Fruit fly (Drosophila melanogaster): ENCODE measurements around the gene CG13398.

CG13398 gene

DNA sequence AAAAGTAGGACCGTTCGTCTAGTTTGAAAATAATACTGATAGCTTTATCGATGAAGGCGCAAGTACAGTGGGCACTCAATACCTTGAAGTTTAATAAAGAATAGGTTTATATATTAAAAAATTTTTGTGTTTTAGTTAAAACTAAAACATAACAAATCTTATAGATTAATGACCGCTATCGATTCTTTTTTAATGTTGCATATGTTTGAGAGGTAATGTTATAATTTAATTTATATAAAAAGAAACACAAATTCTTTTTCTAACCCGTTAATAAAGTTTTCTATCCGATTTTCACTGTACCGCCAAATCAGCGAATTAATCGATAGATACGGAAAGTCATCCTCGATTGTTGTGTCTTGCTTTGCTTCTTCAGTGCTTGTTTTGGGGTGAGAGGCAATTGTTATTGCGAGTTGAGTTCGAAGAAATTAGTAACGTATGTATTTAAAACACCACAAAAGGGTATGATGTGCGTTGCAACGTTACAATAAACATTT is 30.9 kb downstream of the CG13398 start, which contains the start of the genes Dad1 and CG13384 (continued):
- TF ChIP-seq Camta (GFP tag; optimal IDR thresholded peaks at IDR 0.05), result peak; percentile 56
- peak; percentile 91 for TF ChIP-seq seq (GFP tag; IDR thresholded peaks at IDR 0.05)
- TF ChIP-seq Kr (GFP tag; optimal IDR thresholded peaks at IDR 0.05), result peak; percentile 65
- peak; percentile 32; the same call in 1 of the 3 replicates for TF ChIP-seq Doc3 (GFP tag; IDR thresholded peaks at IDR 0.05; ENCODE audit: partially characterized antibody)
- TF ChIP-seq insv (GFP tag; optimal IDR thresholded peaks at IDR 0.05), result peak in 1 of 2 experiments; percentile 64
- TF ChIP-seq hth (optimal IDR thresholded peaks at IDR 0.05), result no peak
- TF ChIP-seq sr (GFP tag; IDR thresholded peaks at IDR 0.05), result no peak
- TF ChIP-seq Adf1 (GFP tag; IDR thresholded peaks at IDR 0.05), result peak; percentile 72
- TF ChIP-seq btn (GFP tag; optimal IDR thresholded peaks at IDR 0.05), result no peak
- TF ChIP-seq amos (GFP tag; IDR thresholded peaks at IDR 0.05; ENCODE audit: partially characterized antibody), result peak; percentile 45; the same call in 1 of the 2 replicates
- TF ChIP-seq CG5180 (GFP tag; optimal IDR thresholded peaks at IDR 0.05), result peak; percentile 69
- TF ChIP-seq Lim3 (GFP tag; IDR thresholded peaks at IDR 0.05), result peak; percentile 10; the same call in 1 of the 2 replicates
- peak; percentile 93 for TF ChIP-seq unpg (GFP tag; optimal IDR thresholded peaks at IDR 0.05)
- TF ChIP-seq CTCF (GFP tag; optimal IDR thresholded peaks at IDR 0.05), result no peak
- TF ChIP-seq Mrtf (GFP tag; IDR thresholded peaks at IDR 0.05), result peak; percentile 88
- peak in 1 of 2 experiments; percentile 37 for TF ChIP-seq Hr78 (GFP tag; optimal IDR thresholded peaks at IDR 0.05)
- peak; percentile 46 for TF ChIP-seq grn (GFP tag; optimal IDR thresholded peaks at IDR 0.05)
- TF ChIP-seq bowl (GFP tag; IDR thresholded peaks at IDR 0.05), result peak; percentile 48; the same call in 1 of the 2 replicates
- TF ChIP-seq Dp (GFP tag; optimal IDR thresholded peaks at IDR 0.05), result peak; percentile 30
- peak; percentile 74; the same call in 2 of the 3 replicates for TF ChIP-seq CG3726 (GFP tag; IDR thresholded peaks at IDR 0.05)
- TF ChIP-seq pzg (GFP tag; optimal IDR thresholded peaks at IDR 0.05), result peak; percentile 34
- TF ChIP-seq Opbp (GFP tag; IDR thresholded peaks at IDR 0.05; ENCODE audit: partially characterized antibody), result peak; percentile 33; the same call in 1 of the 3 replicates
- peak; percentile 78 for TF ChIP-seq trh (GFP tag; optimal IDR thresholded peaks at IDR 0.05)
- peak; percentile 57 for TF ChIP-seq CG12219 (GFP tag; optimal IDR thresholded peaks at IDR 0.05)
- peak; percentile 91 for TF ChIP-seq CG4730 (GFP tag; IDR thresholded peaks at IDR 0.05)
- TF ChIP-seq sisA (GFP tag; IDR thresholded peaks at IDR 0.05), result peak; percentile 88
- TF ChIP-seq ara (GFP tag; IDR thresholded peaks at IDR 0.05), result peak; percentile 84
- no peak for TF ChIP-seq MESR4 (GFP tag; optimal IDR thresholded peaks at IDR 0.05)
- TF ChIP-seq lilli (GFP tag; optimal IDR thresholded peaks at IDR 0.05), result peak; percentile 91
- peak; percentile 91 for TF ChIP-seq CG15601 (tag; optimal IDR thresholded peaks at IDR 0.05)
- peak; percentile 83 for TF ChIP-seq CG18764 (GFP tag; optimal IDR thresholded peaks at IDR 0.05)
- peak; percentile 92 for TF ChIP-seq CG11695 (GFP tag; IDR thresholded peaks at IDR 0.05)
- TF ChIP-seq YL-1 (GFP tag; optimal IDR thresholded peaks at IDR 0.05), result peak; percentile 54

DNA sequence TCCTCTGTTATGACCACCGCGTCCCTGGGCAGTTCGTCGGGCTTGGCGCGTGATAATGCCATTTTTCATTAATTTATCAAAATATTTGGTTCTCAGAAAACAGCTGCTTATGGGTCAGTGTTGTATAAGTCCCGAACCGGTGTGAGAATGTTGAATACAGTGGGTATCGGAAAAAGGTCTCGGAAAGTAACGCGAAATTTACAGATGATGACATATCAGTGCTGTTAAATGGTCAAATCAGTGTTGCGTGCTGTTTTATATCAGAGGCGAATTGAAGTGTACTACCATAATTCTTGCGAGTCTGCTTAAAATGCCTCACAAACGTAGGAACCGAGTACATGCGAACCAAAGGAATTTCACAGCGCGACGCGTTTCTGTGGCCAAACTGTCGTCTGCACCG is 32.4 kb downstream of the CG13398 start, which contains the start of the genes CG13392 and Rcd4:
CG13392 (minus strand) TSS at position 162 of the 400 bp plus-strand sequence.
Rcd4 (plus strand) TSS at position 216 of the 400 bp plus-strand sequence.
- TF ChIP-seq sisA (GFP tag; IDR thresholded peaks at IDR 0.05) (0 out of 2 replicates have a peak, but pooled peaks have one; percentile 33), ems (GFP tag; optimal IDR thresholded peaks at IDR 0.05) (peak; percentile 67), twi (tag; optimal IDR thresholded peaks at IDR 0.05) (peak; percentile 40), Dfd (GFP tag; optimal IDR thresholded peaks at IDR 0.05) (no peak), dysf (GFP tag; IDR thresholded peaks at IDR 0.05) (peak; percentile 72), CG3726 (GFP tag; IDR thresholded peaks at IDR 0.05) (no peak), br (optimal IDR thresholded peaks at IDR 0.05) (no peak), Sox100B (GFP tag; optimal IDR thresholded peaks at IDR 0.05) (no peak), lola (GFP tag; optimal IDR thresholded peaks at IDR 0.05) (peak in 1 of 3 experiments; percentile 6), CG13624 (GFP tag; optimal IDR thresholded peaks at IDR 0.05) (peak; percentile 85), zfh2 (GFP tag; optimal IDR thresholded peaks at IDR 0.05) (peak; percentile 82), CG17568 (GFP tag; optimal IDR thresholded peaks at IDR 0.05) (no peak), Dek (tag; optimal IDR thresholded peaks at IDR 0.05) (peak; percentile 32), CG4617 (GFP tag; optimal IDR thresholded peaks at IDR 0.05; ENCODE audit: borderline replicate concordance) (peak; percentile 84), CG43689 (GFP tag; IDR thresholded peaks at IDR 0.05) (no peak), CG8765 (GFP tag; IDR thresholded peaks at IDR 0.05) (0 out of 2 replicates have a peak, but pooled peaks have one; percentile 30), az2 (GFP tag; optimal IDR thresholded peaks at IDR 0.05) (peak; percentile 53), CG13775 (GFP tag; optimal IDR thresholded peaks at IDR 0.05) (peak; percentile 21), gcm (GFP tag; optimal IDR thresholded peaks at IDR 0.05) (no peak), Dip3 (GFP tag; optimal IDR thresholded peaks at IDR 0.05) (peak; percentile 79), repo (GFP tag; optimal IDR thresholded peaks at IDR 0.05) (peak; percentile 62)

All from whole organism, embryonic.